Worm (Caenorhabditis elegans): ENCODE measurements around the gene gcy-8.

DNA sequence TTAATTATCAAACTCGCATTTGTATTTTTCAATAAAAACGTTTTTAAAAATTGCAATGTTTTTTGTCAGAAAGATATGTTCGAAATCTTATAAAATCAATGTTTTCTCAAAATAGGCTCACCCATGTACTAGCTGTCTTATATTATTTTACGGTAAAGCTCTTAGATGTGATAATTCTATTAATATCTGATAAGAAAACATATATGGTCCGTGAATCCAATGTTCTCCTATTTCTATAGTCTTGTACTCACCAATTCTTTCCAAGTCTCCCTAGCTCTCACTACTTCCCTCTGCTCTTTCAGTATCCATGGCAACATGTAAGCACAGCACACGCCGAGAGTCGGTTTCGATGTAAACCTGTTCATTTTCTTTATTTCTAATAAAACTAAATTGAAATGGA lies 5.8 kb downstream of the gcy-8 start, which contains the start of gene bbs-2:
- TF ChIP-seq nhr-237 (tag; optimal IDR thresholded peaks at IDR 0.05), result no peak
- TF ChIP-seq C34B4.2 (tag; optimal IDR thresholded peaks at IDR 0.05), result no peak
- no peak for TF ChIP-seq unc-62 (GFP tag; optimal IDR thresholded peaks at IDR 0.05)
- TF ChIP-seq pag-3 (tag; optimal IDR thresholded peaks at IDR 0.05; ENCODE audit: borderline replicate concordance, insufficient read depth), result no peak
- no peak for TF ChIP-seq lsy-2 (tag; optimal IDR thresholded peaks at IDR 0.05)
- TF ChIP-seq skn-1 (tag; optimal IDR thresholded peaks at IDR 0.05), result no peak
- TF ChIP-seq nhr-85 (tag), result no peak
- no peak for TF ChIP-seq grh-1 (GFP tag; IDR thresholded peaks at IDR 0.05)
- TF ChIP-seq blmp-1 (tag; optimal IDR thresholded peaks at IDR 0.05), result no peak
